1 fruit fly cellular context compared by ENCODE assay signal in the genomic region with DNA sequence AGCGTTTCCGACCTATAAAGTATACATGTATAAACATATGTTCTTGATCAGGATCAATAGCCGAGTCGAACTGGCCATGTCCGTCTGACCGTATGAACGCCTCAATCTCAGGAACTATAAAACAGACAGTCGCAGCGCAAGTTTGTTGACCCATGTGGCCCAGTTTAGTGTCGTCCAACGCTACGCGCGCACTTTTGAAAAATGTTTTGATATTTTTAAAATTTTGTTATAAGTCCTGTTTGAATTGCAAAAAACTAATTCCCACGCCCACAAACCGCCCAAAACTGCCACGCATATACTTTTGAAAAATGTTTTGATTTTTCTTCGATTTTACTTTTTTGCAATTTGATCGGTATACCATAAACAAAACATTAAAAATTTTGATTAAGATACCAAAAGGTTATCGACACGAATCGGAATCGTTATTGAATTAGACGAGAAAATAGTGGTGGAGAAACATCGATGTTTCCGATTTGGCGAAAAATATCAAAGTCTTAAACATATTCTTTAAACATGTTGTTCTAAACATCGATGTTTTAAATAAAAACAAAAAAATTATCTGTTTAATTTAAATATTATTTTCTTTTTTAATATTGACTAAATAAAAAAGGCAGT.
TF ChIP-seq lines count a peak whose summit lies in the region.

No protein-coding gene starts in this region.

TF ChIP-seq in whole organism, embryonic, 481 proteins besides CTCF, POLR2A, EP300 and RAD21 (continued from another document):
- TF ChIP-seq ssp (GFP tag; IDR thresholded peaks at IDR 0.05; lab: Robert Waterston, UW) (no peak), Dref (GFP tag; IDR thresholded peaks at IDR 0.05; lab: Robert Waterston, UW) (peak; percentile 57)
